Worm (Caenorhabditis elegans) whole organism, midembryonic: ENCODE results near the gene fbxb-34.

ENCODE experiments used
- T22C8.4 ChIP-seq: fragments of 200-800 bp; sonication (Bioruptor generic); IDR thresholded peaks from 2 replicates; pipeline ENCODE4 v1.3.6; 2022; ENCODE audit warnings: missing genetic modification characterization, missing compliant biosample characterization
- cog-1 ChIP-seq: sonication (generic microtip); optimal IDR thresholded peaks from 2 replicates; lab custom pipeline; 2016; ENCODE audit warnings: missing genetic modification characterization, missing compliant biosample characterization
- flt-1 ChIP-seq: fragments of 200-800 bp; sonication (Bioruptor generic); IDR thresholded peaks from 2 replicates; pipeline ENCODE4 v1.3.6; 2022; ENCODE audit warnings: missing genetic modification characterization, missing compliant biosample characterization
- klf-2 ChIP-seq: fragments of 200-800 bp; sonication (Bioruptor generic); conservative IDR thresholded peaks from 2 replicates; pipeline ENCODE4 v1.3.6; 2022; ENCODE audit warnings: missing genetic modification reagents, missing genetic modification characterization, missing compliant biosample characterization
- med-1 ChIP-seq: sonication (generic microtip); optimal IDR thresholded peaks from 2 replicates; lab custom pipeline; 2017; ENCODE audit warnings: missing genetic modification characterization, mild to moderate bottlenecking, missing compliant biosample characterization, antibody characterized with exemption, missing genetic modification reagents; ENCODE audit not compliant: insufficient read depth
- ref-1 ChIP-seq: fragments of 200-800 bp; sonication (Bioruptor generic); conservative IDR thresholded peaks from 2 replicates; pipeline ENCODE4 v1.3.6; 2022; ENCODE audit warnings: missing genetic modification reagents, missing genetic modification characterization, missing compliant biosample characterization
- tab-1 ChIP-seq: fragments of 200-800 bp; sonication (Bioruptor generic); IDR thresholded peaks from 2 replicates; pipeline ENCODE4 v1.3.6; 2022; ENCODE audit warnings: missing genetic modification characterization, missing compliant biosample characterization
- ztf-23 ChIP-seq: fragments of 200-800 bp; sonication (Bioruptor generic); IDR thresholded peaks from 2 replicates; pipeline ENCODE4 v1.3.6; 2022; ENCODE audit warnings: missing genetic modification reagents, missing genetic modification characterization, missing compliant biosample characterization
- ztf-29 ChIP-seq: fragments of 200-800 bp; sonication (Bioruptor generic); IDR thresholded peaks from 2 replicates; pipeline ENCODE4 v1.3.6; 2022; ENCODE audit warnings: missing genetic modification reagents, missing genetic modification characterization, missing compliant biosample characterization

fbxb-34 gene

DNA sequence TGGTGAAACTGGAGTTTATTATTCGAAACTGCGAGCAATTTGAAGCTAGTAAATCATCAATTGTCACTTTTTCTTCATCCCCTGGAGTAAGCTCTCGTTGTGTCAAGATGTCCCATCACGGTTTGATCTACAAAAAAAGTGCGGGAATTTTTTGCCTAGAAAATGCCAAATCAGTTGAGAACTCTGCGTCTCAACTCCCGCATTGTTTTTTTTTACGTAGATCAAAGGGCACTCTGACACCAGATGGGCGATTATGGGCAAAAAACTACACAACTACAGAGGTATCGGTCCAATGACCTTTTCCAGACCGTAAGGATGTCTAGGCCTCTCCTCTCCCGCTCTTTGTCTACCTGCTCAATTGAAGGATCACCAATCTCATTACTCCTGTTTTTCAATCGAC lies at the start of gene fbxb-34:
Gene fbxb-34 (plus strand): TSS at position 301 of the 400 bp plus-strand sequence.
- TF ChIP-seq ref-1, result no peak
- TF ChIP-seq ztf-29 (GFP tag; lab: Robert Waterston, UW), result no peak
- TF ChIP-seq tab-1, result no peak
- no peak for TF ChIP-seq cog-1 (tag; lab: Kevin White, UChicago)

DNA sequence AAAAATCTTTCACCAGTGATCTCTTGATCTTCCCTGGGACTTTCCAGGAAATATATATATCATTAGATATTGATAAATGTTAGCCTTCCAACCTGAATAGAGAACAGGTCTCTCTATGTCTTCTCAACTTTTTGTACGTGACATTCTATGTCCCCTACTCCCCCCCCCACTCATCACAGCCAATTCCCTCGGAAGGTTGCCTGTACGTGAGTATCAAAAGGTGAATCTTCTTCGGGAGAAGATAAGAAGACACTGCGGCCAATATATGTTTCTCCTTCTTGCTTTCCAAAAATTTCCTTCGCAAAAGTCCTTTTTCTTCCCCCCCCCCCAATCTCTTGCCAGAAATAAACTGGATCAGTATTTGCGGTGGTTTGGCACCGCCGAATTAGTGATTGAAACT lies 45.2 kb upstream of the fbxb-34 start:
- TF ChIP-seq flt-1 (0 out of 2 replicates have a peak, but pooled peaks have one; percentile 14), med-1 (GFP tag; lab: Kevin White, UChicago) (no peak)

DNA sequence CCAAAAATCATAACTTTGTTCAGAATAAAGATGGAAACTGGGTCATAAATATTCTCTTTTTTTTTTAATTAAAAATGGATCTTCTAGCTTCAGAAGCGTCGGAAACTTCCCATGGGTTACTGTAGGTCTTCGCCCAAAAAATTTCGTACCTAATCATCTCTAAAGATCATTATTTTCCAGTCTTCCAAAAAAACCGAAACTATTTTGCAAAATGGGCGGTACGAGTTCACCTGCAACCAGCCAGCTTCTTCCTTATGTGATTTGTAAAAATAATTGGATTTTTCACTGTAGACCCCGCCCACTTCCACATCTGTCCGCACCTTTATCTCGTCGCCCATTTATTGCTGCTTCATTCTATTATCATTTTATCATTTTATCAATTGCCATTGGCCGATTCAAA lies 41.2 kb upstream of the fbxb-34 start, which contains the start of gene mlt-10:
Gene mlt-10 (plus strand): TSS at position 301 of the 400 bp plus-strand sequence.
- TF ChIP-seq ref-1, result no peak
- TF ChIP-seq tab-1, result no peak
- no peak for TF ChIP-seq klf-2 (GFP tag; lab: Robert Waterston, UW)
- no peak for TF ChIP-seq cog-1 (tag; lab: Kevin White, UChicago)
- no peak for TF ChIP-seq T22C8.4 (GFP tag; lab: Robert Waterston, UW)
- no peak for TF ChIP-seq med-1 (GFP tag; lab: Kevin White, UChicago)
- TF ChIP-seq ztf-29 (GFP tag; lab: Robert Waterston, UW), result no peak
- TF ChIP-seq flt-1, result no peak
- TF ChIP-seq ztf-23, result no peak

DNA sequence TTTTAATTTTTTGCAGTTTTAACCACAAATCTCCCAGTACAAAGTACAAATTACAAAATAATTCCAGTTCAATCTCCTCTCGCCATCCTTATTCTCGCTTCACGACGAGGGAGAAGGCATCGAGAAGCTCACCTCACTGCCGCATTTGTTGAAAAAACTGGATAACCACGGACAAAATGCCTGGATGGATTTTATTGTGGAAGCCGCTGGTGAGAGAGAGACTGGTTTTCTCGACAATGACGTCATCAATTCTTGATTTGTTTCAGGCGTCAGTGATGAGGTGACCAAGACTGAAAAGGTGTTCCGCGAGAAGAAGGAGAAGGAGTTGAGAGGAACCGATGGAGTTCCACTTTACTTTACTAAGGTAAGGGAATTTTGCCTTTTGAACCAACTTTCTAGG lies 38.1 kb upstream of the fbxb-34 start:
- TF ChIP-seq tab-1 (no peak), cog-1 (tag; lab: Kevin White, UChicago) (no peak), med-1 (GFP tag; lab: Kevin White, UChicago) (no peak), ref-1 (no peak), ztf-23 (no peak), ztf-29 (GFP tag; lab: Robert Waterston, UW) (no peak), klf-2 (GFP tag; lab: Robert Waterston, UW) (no peak), flt-1 (no peak), T22C8.4 (GFP tag; lab: Robert Waterston, UW) (no peak)

DNA sequence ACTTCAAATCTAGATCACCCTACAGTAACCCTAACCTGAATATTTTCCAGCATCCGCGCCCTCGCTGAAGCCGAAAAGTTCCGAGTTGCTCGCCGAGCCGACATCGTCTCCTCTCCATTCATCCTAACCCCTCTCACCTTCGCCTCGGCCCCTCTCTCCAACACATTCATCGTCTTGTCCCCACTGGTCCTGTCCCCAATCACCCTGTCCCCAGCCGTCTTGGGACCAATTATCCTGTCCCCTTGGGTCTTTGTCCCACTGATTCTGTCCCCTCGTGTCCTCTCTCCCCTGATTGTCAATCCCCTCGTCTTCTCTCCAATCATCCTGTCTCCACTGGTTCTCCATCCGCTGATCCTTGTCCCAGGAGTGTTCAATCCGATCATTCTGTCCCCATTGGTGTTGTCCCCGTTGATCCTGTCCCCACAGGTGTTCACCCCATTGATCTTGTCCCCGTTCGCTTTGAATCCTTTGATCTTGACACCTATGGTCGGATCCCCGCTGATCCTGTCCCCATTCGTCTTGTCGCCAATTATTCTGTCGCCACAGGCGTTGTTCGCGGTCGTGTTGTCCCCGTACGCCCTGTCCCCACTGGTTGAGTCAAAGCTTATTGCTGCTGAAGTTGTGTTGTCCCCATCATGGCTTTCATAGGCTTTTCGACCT lies 36.3 kb upstream of the fbxb-34 start, which contains the start of gene lips-7:
Gene lips-7 (plus strand): TSS at position 610 of the 660 bp plus-strand sequence.
- TF ChIP-seq ztf-29 (GFP tag; lab: Robert Waterston, UW) (no peak), T22C8.4 (GFP tag; lab: Robert Waterston, UW) (no peak), cog-1 (tag; lab: Kevin White, UChicago) (no peak), ref-1 (no peak), tab-1 (no peak), flt-1 (no peak), ztf-23 (no peak), med-1 (GFP tag; lab: Kevin White, UChicago) (no peak)

DNA sequence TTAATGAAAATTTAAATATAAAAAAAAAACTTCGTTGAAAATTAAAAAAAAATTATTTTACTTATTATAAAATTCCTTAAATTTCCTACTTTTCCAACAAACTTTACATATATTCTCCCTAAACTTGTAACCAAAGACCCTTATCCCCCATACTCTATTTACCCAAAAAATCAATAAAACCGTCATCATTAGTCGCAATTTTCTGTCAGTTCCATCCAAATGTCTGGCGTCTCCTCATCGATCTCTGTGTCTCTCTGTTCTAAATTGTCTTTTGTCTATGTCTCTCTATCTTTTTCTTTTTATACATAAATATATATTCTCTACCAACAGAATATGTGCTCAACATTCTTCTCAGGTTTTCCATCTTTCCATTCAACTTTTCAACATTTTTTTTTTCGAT lies 32.3 kb upstream of the fbxb-34 start:
- no peak for TF ChIP-seq med-1 (GFP tag; lab: Kevin White, UChicago)
- TF ChIP-seq cog-1 (tag; lab: Kevin White, UChicago), result no peak
- TF ChIP-seq T22C8.4 (GFP tag; lab: Robert Waterston, UW), result peak; percentile 52

DNA sequence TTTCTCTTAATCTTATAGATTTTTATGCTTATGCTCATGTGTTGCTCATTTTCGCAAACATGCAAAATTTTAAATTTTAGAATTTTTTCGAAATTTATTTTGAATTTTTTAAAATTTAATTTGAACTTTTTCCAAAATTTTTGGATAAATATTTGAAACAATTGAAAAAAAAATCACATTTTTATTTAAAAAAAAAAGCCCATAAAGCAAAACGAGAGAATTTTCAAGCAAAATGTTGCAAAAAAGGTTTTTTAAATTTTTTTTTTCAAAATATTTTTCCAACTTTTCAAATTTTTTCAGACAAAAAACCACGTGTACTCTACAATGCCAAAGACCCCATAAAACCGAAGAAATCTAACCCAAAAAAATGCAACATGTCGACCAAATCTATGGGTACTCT lies 31.4 kb upstream of the fbxb-34 start, which contains the start of the genes C09E8.1 and C09E8.6:
Gene C09E8.1 (plus strand): TSS at position 301 of the 400 bp plus-strand sequence.
Gene C09E8.6 (plus strand): TSS at position 313 of the 400 bp plus-strand sequence.
- no peak for TF ChIP-seq cog-1 (tag; lab: Kevin White, UChicago)
- no peak for TF ChIP-seq flt-1
- TF ChIP-seq med-1 (GFP tag; lab: Kevin White, UChicago), result no peak
- TF ChIP-seq ztf-23, result no peak
- TF ChIP-seq tab-1, result no peak
- TF ChIP-seq klf-2 (GFP tag; lab: Robert Waterston, UW), result no peak
- no peak for TF ChIP-seq ztf-29 (GFP tag; lab: Robert Waterston, UW)
- no peak for TF ChIP-seq ref-1
- no peak for TF ChIP-seq T22C8.4 (GFP tag; lab: Robert Waterston, UW)

DNA sequence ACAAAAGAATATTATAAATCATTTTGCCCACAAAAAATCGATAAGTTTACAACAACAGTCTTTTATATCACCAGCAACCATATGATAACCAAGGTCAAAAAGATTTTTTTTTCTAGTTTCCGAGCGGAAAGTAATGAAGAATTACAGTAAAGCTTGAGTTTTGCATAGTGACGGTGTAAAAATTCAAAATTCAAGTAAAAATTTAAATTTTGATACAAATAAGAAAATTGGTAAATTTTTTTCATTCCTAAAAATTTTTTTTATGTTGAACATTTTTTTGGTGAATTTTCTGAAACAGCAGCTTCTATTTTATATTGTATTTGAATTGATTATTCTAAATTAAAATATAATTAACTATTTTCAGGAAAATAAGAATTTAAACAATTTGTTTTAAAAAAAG lies 18.9 kb upstream of the fbxb-34 start, which contains the start of gene W08F4.5:
Gene W08F4.5 (minus strand): TSS at position 101 of the 400 bp plus-strand sequence.
- TF ChIP-seq T22C8.4 (GFP tag; lab: Robert Waterston, UW) (no peak), klf-2 (GFP tag; lab: Robert Waterston, UW) (no peak), cog-1 (tag; lab: Kevin White, UChicago) (no peak)

DNA sequence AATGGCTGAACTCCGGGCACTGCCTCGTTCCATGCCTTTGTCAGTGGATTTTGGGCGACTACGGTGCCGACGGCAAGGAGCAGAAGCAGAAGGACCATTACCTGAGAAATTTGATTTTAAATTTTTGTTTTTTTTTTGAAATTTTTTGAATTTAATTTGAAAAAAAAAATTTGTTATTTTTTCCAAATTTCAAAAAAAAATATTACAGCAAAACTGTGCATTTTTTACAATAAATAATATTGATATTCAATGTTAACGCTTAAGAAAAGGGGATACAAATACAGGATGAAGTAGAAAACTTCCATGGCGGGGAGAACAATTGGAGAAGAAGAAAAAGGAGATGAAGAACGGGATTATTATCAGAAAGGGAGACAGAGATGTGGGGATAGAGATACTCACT lies 15.6 kb upstream of the fbxb-34 start, which contains the start of gene mlt-8:
Gene mlt-8 (minus strand): TSS at position 101 of the 400 bp plus-strand sequence.
- TF ChIP-seq med-1 (GFP tag; lab: Kevin White, UChicago), result no peak
- TF ChIP-seq klf-2 (GFP tag; lab: Robert Waterston, UW), result no peak
- no peak for TF ChIP-seq ztf-23

DNA sequence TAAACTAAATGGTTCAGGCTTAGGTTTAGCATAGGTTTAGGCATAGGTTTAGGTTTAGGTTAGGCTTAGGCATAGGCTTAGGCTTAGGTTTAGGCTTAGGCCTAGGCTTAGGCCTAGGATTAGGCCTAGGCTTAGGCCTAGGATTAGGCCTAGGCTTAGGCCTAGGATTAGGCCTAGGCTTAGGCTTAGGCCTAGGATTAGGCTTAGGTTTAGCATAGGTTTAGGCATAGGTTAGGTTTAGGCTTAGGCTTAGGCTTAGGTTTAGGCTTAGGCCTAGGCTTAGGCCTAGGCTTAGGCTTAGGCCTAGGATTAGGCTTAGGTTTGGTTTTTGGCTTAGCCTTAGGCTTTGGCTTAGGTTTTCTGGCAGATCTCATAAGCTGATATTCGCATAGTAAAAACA lies 14.1 kb upstream of the fbxb-34 start:
- TF ChIP-seq ztf-29 (GFP tag; lab: Robert Waterston, UW), result peak; percentile 32; the same call in 1 of the 2 replicates

DNA sequence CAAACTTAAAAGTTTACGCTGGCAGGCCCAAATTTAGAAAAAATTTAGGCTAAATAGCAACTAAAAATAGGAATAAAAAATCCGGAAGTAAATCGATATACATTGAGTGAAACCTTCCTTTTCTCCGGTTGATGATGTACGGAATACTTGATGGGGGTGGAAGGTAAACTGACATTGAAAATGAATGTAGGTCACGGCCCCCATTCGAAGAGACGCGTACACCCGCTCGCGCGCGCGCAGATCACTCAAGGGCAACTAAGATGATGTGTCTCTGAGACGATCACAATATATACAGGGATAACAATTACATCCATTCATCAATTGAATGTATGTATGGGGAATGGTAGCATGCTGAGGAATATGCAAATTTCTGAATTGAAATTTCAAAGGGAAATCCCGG lies 13.6 kb upstream of the fbxb-34 start:
- TF ChIP-seq flt-1 (no peak), cog-1 (tag; lab: Kevin White, UChicago) (no peak), tab-1 (no peak), med-1 (GFP tag; lab: Kevin White, UChicago) (no peak), T22C8.4 (GFP tag; lab: Robert Waterston, UW) (no peak), ztf-29 (GFP tag; lab: Robert Waterston, UW) (no peak), ref-1 (no peak), klf-2 (GFP tag; lab: Robert Waterston, UW) (no peak), ztf-23 (no peak)
